Worm (Caenorhabditis elegans): Measurements from ENCODE around the gene Y113G7A.12.

Gene Y113G7A.12

DNA sequence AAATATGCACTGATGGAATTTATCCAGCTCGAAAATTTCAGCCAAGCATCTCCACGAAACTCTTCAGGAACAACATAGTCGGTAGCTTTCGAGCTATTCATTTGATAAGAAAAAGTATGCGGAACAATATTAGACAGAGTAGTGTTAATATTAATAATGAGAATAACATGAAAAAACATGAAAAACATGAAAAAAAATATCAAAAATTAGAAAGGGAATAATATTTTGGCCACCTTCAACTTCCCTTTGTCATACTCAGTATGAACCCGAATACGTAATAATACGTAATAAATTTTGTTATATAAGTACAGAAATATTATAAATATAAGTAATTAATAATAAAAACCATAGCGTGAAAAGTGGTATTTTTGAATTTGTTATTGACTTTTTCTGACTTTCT, 29.6 kb downstream of the Y113G7A.12 start, which contains the start of gene srw-39:
srw-39 (minus strand) TSS at position 101 of the 400 bp plus-strand sequence.
- TF ChIP-seq dao-5 (tag; optimal IDR thresholded peaks at IDR 0.05) (no peak), W03F9.2 (tag; optimal IDR thresholded peaks at IDR 0.05) (no peak), him-1 (tag; optimal IDR thresholded peaks at IDR 0.05) (no peak)

DNA sequence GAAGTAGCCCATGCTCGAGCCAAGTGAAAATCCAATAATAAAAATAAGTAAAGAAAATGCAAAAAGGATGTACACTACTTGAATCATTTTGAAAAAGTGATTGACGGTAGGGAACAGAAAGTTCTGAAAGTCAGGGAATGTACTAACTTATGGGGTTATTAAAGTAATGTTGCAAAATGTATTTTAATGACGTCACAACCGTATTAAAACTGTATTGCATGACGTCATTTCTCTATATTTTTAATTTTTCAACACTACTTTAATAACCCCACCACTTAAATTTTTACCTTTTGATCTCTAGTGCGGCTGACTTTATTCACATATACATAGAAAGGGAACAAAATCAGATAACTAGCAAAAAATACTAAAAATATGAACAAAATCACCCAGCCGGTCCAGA, 39.9 kb downstream of the Y113G7A.12 start:
- TF ChIP-seq him-1 (tag; optimal IDR thresholded peaks at IDR 0.05) (no peak), W03F9.2 (tag; optimal IDR thresholded peaks at IDR 0.05) (no peak), dao-5 (tag; optimal IDR thresholded peaks at IDR 0.05) (no peak)

DNA sequence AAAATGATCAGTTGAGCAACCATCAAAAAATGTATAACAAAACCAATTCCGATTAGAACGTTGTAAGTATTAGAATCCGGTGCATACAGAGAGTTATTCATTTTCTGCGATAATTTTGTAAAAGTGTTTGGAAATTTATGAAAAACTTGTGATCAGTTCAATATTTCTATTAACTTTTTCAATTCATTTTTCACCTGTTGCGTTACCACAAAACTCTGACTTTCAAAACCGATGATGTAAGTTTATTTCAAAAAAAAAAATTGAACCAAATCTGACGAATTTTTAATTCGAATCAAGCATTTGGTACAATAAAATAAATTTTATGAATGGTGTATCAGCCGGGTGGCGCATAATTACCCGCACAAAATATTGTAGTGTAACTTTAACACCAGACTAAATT, 44.2 kb downstream of the Y113G7A.12 start, which contains the start of gene srz-16:
srz-16 (minus strand) TSS at position 101 of the 400 bp plus-strand sequence.
- TF ChIP-seq dao-5 (tag; optimal IDR thresholded peaks at IDR 0.05) (no peak), W03F9.2 (tag; optimal IDR thresholded peaks at IDR 0.05) (no peak), him-1 (tag; optimal IDR thresholded peaks at IDR 0.05) (no peak)

DNA sequence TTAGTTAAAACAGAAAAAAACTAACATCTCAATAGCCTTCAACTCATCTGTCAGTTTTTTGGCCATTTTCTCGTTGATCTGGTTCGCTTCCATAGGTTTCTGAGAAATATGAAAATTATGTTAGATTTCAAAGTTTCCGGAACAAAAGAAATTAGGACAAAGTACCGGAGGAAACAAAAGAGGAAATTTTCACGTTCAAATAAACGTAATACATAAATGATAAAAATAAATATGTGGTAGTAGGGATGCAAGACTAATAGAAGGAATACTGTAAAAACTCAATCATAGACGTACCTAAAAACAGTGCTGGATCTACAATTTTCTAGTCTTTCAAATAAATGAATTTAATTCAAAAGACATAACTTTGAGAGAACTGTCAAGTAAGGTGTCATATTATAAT, 46.4 kb downstream of the Y113G7A.12 start, which contains the start of gene fbxa-116:
fbxa-116 (minus strand) TSS at position 101 of the 400 bp plus-strand sequence.
- TF ChIP-seq W03F9.2 (tag; optimal IDR thresholded peaks at IDR 0.05) (no peak), dao-5 (tag; optimal IDR thresholded peaks at IDR 0.05) (no peak), him-1 (tag; optimal IDR thresholded peaks at IDR 0.05) (no peak)

DNA sequence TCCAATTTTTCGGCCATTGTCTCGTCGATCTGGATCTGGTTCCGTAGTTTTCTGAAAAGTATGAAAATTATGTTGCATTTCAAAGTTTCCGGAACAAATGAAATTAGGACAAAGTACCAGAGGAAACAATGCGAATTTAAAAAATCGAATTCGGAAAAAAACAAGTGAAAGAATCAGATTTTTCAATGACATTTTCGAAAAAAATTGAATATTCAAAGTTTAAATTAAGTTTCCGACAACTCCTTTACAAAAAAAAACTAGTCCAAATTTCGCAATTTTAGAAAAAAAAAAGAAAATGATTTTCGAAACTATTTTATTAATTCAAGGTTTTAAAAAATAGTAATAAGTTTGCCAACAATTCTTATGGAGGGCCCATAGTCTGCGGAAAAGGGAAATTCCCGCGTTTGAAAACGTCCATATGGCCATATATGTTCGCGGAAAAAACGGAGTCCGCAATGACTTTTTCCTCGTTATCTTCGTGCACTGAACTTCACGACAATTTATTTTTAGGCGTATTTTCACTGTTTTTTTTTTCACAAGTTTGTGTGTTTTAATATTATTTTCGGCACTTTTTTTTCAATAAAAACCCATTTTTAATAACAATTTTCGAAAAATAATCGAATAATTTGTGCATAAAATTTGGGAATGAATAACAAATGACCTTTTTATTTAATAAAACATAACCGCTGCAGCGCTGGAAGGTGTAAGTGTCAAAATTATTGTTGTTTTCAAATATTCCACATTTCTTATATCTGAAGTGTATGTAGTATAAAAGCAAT, 49.9 kb downstream of the Y113G7A.12 start, which contains the start of the genes fbxa-115 and Y113G7B.27:
fbxa-115 (minus strand) TSS at position 51 of the 779 bp plus-strand sequence.
Y113G7B.27 (plus strand) TSS at position 729 of the 779 bp plus-strand sequence.
- TF ChIP-seq W03F9.2 (tag; optimal IDR thresholded peaks at IDR 0.05), result no peak
- TF ChIP-seq dao-5 (tag; optimal IDR thresholded peaks at IDR 0.05), result no peak
- no peak for TF ChIP-seq him-1 (tag; optimal IDR thresholded peaks at IDR 0.05)

DNA sequence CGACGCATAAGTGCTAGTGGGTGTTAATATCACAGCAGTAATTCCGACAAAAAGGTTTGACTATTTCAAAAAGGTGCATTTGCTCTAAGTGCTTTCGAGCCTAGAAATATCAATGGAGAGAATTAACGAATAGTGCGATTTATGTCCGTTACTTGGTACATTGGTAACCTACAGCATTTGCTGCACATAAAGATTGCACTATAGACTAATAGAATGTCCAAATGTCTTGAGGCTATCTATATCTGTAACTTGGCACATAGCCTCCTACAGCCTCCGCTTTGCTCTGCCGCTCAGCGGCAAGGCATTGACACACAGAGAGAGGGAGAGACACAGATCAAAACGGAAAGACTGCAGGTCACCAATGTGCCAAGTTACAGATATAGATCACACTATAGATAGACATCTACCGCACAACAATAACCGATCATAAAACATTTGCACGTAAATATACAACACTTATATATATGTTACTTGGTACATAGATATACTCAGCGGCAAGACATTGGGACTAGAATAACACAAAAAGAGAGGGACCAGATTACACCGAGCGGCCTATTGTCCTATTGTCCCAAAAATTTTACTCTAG, 53.2 kb downstream of the Y113G7A.12 start, which contains the start of the genes srh-217 and Y113G7B.28:
srh-217 (minus strand) TSS at position 101 of the 586 bp plus-strand sequence.
Y113G7B.28 (plus strand) TSS at position 536 of the 586 bp plus-strand sequence.
- no peak for TF ChIP-seq W03F9.2 (tag; optimal IDR thresholded peaks at IDR 0.05)

DNA sequence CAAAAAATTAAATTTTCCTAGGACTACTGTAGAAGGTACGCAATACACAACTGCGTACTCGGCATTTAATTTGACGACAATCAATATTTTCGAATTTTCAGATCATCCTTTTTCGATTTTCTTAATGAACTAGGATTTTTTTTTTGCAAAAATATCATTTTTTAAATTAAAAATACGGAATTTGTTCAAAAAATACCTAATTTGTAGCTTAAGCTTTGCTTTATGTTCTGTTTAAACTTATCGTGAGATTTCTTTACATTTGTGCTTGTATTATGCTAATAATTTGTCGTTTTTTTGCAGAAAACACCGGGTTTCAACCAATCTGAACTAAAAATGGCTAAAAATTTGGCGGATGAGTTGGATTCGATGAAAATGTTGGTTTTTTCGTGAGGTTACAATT, 54.3 kb downstream of the Y113G7A.12 start, which contains the start of gene ftr-1:
ftr-1 (plus strand) TSS at position 301 of the 400 bp plus-strand sequence.
- TF ChIP-seq W03F9.2 (tag; optimal IDR thresholded peaks at IDR 0.05) (no peak), dao-5 (tag; optimal IDR thresholded peaks at IDR 0.05) (no peak), him-1 (tag; optimal IDR thresholded peaks at IDR 0.05) (no peak)

Measured in whole organism, L4/young adult.